Fruit fly (Drosophila melanogaster) whole organism, embryonic: ENCODE results near the gene Son.

ENCODE experiments used
- BEAF-32 ChIP-seq: fragments of 200-800 bp; sonication (Bioruptor generic); optimal IDR thresholded peaks from 3 replicates; lab custom pipeline; 2017; ENCODE audit warnings: missing biosample characterization, missing genetic modification characterization, mild to moderate bottlenecking, moderate library complexity, missing genetic modification reagents
- Bdp1 ChIP-seq: fragments of 200-800 bp; sonication (Bioruptor generic); optimal IDR thresholded peaks from 3 replicates; lab custom pipeline; 2016; ENCODE audit warnings: missing biosample characterization, missing genetic modification characterization
- CG10979 ChIP-seq: fragments of 200-800 bp; sonication (Bioruptor generic); optimal IDR thresholded peaks from 2 replicates; lab custom pipeline; 2018; ENCODE audit warnings: missing biosample characterization, mild to moderate bottlenecking, missing genetic modification characterization, moderate library complexity
- CG11456 ChIP-seq: fragments of 200-800 bp; sonication (Bioruptor generic); IDR thresholded peaks from 3 replicates; pipeline ENCODE4 v1.3.6; 2022; ENCODE audit warnings: missing biosample characterization, missing genetic modification characterization
- CG13775 ChIP-seq: fragments of 200-800 bp; sonication (Bioruptor generic); optimal IDR thresholded peaks from 3 replicates; lab custom pipeline; 2017; ENCODE audit warnings: missing biosample characterization, mild to moderate bottlenecking, missing genetic modification characterization
- CG14860 ChIP-seq: fragments of 200-800 bp; sonication (Bioruptor generic); IDR thresholded peaks from 3 replicates; pipeline ENCODE4 v1.3.6; 2022; ENCODE audit warnings: missing biosample characterization, missing genetic modification characterization; ENCODE audit not compliant: partially characterized antibody
- CG15514 ChIP-seq: fragments of 200-800 bp; sonication (Bioruptor generic); optimal IDR thresholded peaks from 3 replicates; lab custom pipeline; 2017; ENCODE audit warnings: missing biosample characterization, missing genetic modification characterization, mild to moderate bottlenecking, moderate library complexity, missing genetic modification reagents
- CG15696 ChIP-seq: fragments of 200-800 bp; sonication (Bioruptor generic); optimal IDR thresholded peaks from 2 replicates; lab custom pipeline; 2019; ENCODE audit warnings: missing biosample characterization, mild to moderate bottlenecking, missing genetic modification characterization, moderate library complexity
- CG1602 ChIP-seq: fragments of 200-800 bp; sonication (Bioruptor generic); optimal IDR thresholded peaks from 3 replicates; lab custom pipeline; 2016; ENCODE audit warnings: missing biosample characterization, missing genetic modification characterization
- CG16815 ChIP-seq: fragments of 200-800 bp; sonication (Bioruptor generic); optimal IDR thresholded peaks from 3 replicates; lab custom pipeline; 2017; ENCODE audit warnings: missing biosample characterization, mild to moderate bottlenecking, missing genetic modification characterization
- CG18476 ChIP-seq: fragments of 200-800 bp; sonication (Bioruptor generic); optimal IDR thresholded peaks from 2 replicates; lab custom pipeline; 2016; ENCODE audit warnings: missing biosample characterization, mild to moderate bottlenecking, missing genetic modification characterization
- CG18619 ChIP-seq: fragments of 200-800 bp; sonication (Bioruptor generic); optimal IDR thresholded peaks from 3 replicates; lab custom pipeline; 2017; ENCODE audit warnings: missing biosample characterization, mild to moderate bottlenecking, missing genetic modification characterization
- CG2889 ChIP-seq: fragments of 200-800 bp; sonication (Bioruptor generic); IDR thresholded peaks from 3 replicates; pipeline ENCODE4 v1.3.6; 2022; ENCODE audit warnings: missing biosample characterization, missing genetic modification characterization
- CG30431 ChIP-seq: fragments of 200-800 bp; sonication (Bioruptor generic); optimal IDR thresholded peaks from 2 replicates; lab custom pipeline; 2017; ENCODE audit warnings: missing biosample characterization, missing genetic modification characterization
- CG5180 ChIP-seq: fragments of 200-800 bp; sonication (Bioruptor generic); optimal IDR thresholded peaks from 3 replicates; lab custom pipeline; 2017; ENCODE audit warnings: missing biosample characterization, missing genetic modification characterization, mild to moderate bottlenecking, moderate library complexity, missing genetic modification reagents
- CG6254 ChIP-seq: fragments of 200-800 bp; sonication (Bioruptor generic); optimal IDR thresholded peaks from 3 replicates; lab custom pipeline; 2017; ENCODE audit warnings: mild to moderate bottlenecking, missing biosample characterization, missing genetic modification reagents, missing genetic modification characterization
- CG6813 ChIP-seq: fragments of 200-800 bp; sonication (Bioruptor generic); optimal IDR thresholded peaks from 2 replicates; lab custom pipeline; 2017; ENCODE audit warnings: missing biosample characterization, missing genetic modification characterization, mild to moderate bottlenecking, moderate library complexity, missing genetic modification reagents
- CG7745 ChIP-seq: fragments of 200-800 bp; sonication (Bioruptor generic); optimal IDR thresholded peaks from 2 replicates; lab custom pipeline; 2018; ENCODE audit warnings: missing biosample characterization, mild to moderate bottlenecking, missing genetic modification characterization, moderate library complexity
- CG7786 ChIP-seq: fragments of 200-800 bp; sonication (Bioruptor generic); optimal IDR thresholded peaks from 2 replicates; lab custom pipeline; 2016; ENCODE audit warnings: missing biosample characterization, missing genetic modification characterization
- CG7963 ChIP-seq: fragments of 200-800 bp; sonication (Bioruptor generic); IDR thresholded peaks from 3 replicates; pipeline ENCODE4 v1.3.6; 2022; ENCODE audit warnings: missing biosample characterization, missing genetic modification characterization; ENCODE audit not compliant: partially characterized antibody
- CG8478 ChIP-seq: fragments of >200 bp; optimal IDR thresholded peaks from 2 replicates; lab custom pipeline; 2018
- CG8944 ChIP-seq: fragments of 200-800 bp; sonication (Bioruptor generic); optimal IDR thresholded peaks from 3 replicates; lab custom pipeline; 2016; ENCODE audit warnings: missing biosample characterization, missing genetic modification characterization
- Camta ChIP-seq: fragments of 200-800 bp; sonication (Bioruptor generic); optimal IDR thresholded peaks from 2 replicates; lab custom pipeline; 2016; ENCODE audit warnings: missing biosample characterization, missing genetic modification characterization
- CkIIα-i1 ChIP-seq: fragments of 200-800 bp; sonication (Bioruptor generic); IDR thresholded peaks from 2 replicates; pipeline ENCODE4 v1.3.6; 2022; ENCODE audit warnings: missing biosample characterization, missing genetic modification characterization
- Dad ChIP-seq: fragments of 200-800 bp; sonication (Bioruptor generic); optimal IDR thresholded peaks from 3 replicates; lab custom pipeline; 2016; ENCODE audit warnings: missing biosample characterization, missing genetic modification characterization
- Fer2 ChIP-seq: fragments of 200-800 bp; sonication (Bioruptor generic); optimal IDR thresholded peaks from 2 replicates; lab custom pipeline; 2018; ENCODE audit warnings: missing biosample characterization, mild to moderate bottlenecking, missing genetic modification characterization, moderate library complexity
- Hey ChIP-seq: fragments of 200-800 bp; sonication (Bioruptor generic); optimal IDR thresholded peaks from 3 replicates; lab custom pipeline; 2018; ENCODE audit warnings: missing biosample characterization, mild to moderate bottlenecking, missing genetic modification characterization
- Hr3 ChIP-seq: fragments of 200-800 bp; sonication (Bioruptor generic); optimal IDR thresholded peaks from 3 replicates; lab custom pipeline; 2016; ENCODE audit warnings: missing biosample characterization, missing genetic modification characterization
- Lpt ChIP-seq: fragments of >200 bp; optimal IDR thresholded peaks from 2 replicates; lab custom pipeline; 2018; ENCODE audit warnings: missing biosample characterization, missing genetic modification characterization
- Nf-YB ChIP-seq: fragments of 200-800 bp; sonication (Bioruptor generic); optimal IDR thresholded peaks from 3 replicates; lab custom pipeline; 2019; ENCODE audit warnings: missing biosample characterization, mild to moderate bottlenecking, missing genetic modification characterization, moderate library complexity
- Nf-YC ChIP-seq: fragments of 200-800 bp; optimal IDR thresholded peaks from 3 replicates; lab custom pipeline; 2019; ENCODE audit warnings: missing biosample characterization, mild to moderate bottlenecking, missing genetic modification characterization, moderate library complexity
- abd-A ChIP-seq: fragments of 200-800 bp; sonication (Bioruptor generic); optimal IDR thresholded peaks from 3 replicates; lab custom pipeline; 2019; ENCODE audit warnings: missing biosample characterization, mild to moderate bottlenecking, missing genetic modification characterization, moderate library complexity
- aop ChIP-seq: fragments of 200-800 bp; sonication (Bioruptor generic); IDR thresholded peaks from 2 replicates; pipeline ENCODE4 v1.3.6; 2022; ENCODE audit warnings: missing biosample characterization, missing genetic modification characterization
- chm ChIP-seq: fragments of 200-800 bp; sonication (Bioruptor generic); IDR thresholded peaks from 2 replicates; pipeline ENCODE4 v1.3.6; 2022; ENCODE audit warnings: missing biosample characterization, missing genetic modification characterization
- ci ChIP-seq: fragments of 200-800 bp; sonication (Bioruptor generic); IDR thresholded peaks from 3 replicates; pipeline ENCODE4 v1.3.6; 2022; ENCODE audit warnings: missing biosample characterization, missing genetic modification characterization
- eyg ChIP-seq: fragments of 200-800 bp; sonication (Bioruptor generic); optimal IDR thresholded peaks from 3 replicates; lab custom pipeline; 2016; ENCODE audit warnings: missing biosample characterization, missing genetic modification characterization
- fd96Cb ChIP-seq: fragments of 200-800 bp; sonication (Bioruptor generic); optimal IDR thresholded peaks from 2 replicates; lab custom pipeline; 2018; ENCODE audit warnings: missing biosample characterization, mild to moderate bottlenecking, missing genetic modification characterization, moderate library complexity
- gce ChIP-seq: fragments of 200-800 bp; sonication (Bioruptor generic); IDR thresholded peaks from 3 replicates; pipeline ENCODE4 v1.3.6; 2022; ENCODE audit warnings: missing biosample characterization, missing genetic modification characterization
- gro ChIP-seq: fragments of 200-800 bp; sonication (Bioruptor generic); optimal IDR thresholded peaks from 2 replicates; lab custom pipeline; 2016; ENCODE audit warnings: missing biosample characterization, missing genetic modification characterization
- gsb ChIP-seq: fragments of 200-800 bp; sonication (Bioruptor generic); IDR thresholded peaks from 2 replicates; pipeline ENCODE4 v1.3.6; 2022; ENCODE audit warnings: missing biosample characterization, missing genetic modification characterization
- h ChIP-seq: fragments of >200 bp; optimal IDR thresholded peaks from 2 replicates; lab custom pipeline; 2017
- hth ChIP-seq: fragments of >200 bp; optimal IDR thresholded peaks from 2 replicates; lab custom pipeline; 2017; ENCODE audit warnings: inconsistent platforms
- jing ChIP-seq: fragments of 200-800 bp; sonication (Bioruptor generic); optimal IDR thresholded peaks from 2 replicates; lab custom pipeline; 2018; ENCODE audit warnings: missing biosample characterization, mild to moderate bottlenecking, missing genetic modification characterization
- kah ChIP-seq: fragments of 200-800 bp; sonication (Bioruptor generic); optimal IDR thresholded peaks from 2 replicates; lab custom pipeline; 2018; ENCODE audit warnings: missing biosample characterization, mild to moderate bottlenecking, missing genetic modification characterization
- phol ChIP-seq: fragments of 200-800 bp; sonication (Bioruptor generic); optimal IDR thresholded peaks from 3 replicates; lab custom pipeline; 2018; ENCODE audit warnings: missing biosample characterization, mild to moderate bottlenecking, missing genetic modification characterization, moderate library complexity
- pita ChIP-seq: fragments of 200-800 bp; sonication (Bioruptor generic); optimal IDR thresholded peaks from 2 replicates; lab custom pipeline; 2017; ENCODE audit warnings: missing biosample characterization, mild to moderate bottlenecking, missing genetic modification characterization
- shn ChIP-seq: fragments of 200-800 bp; sonication (Bioruptor generic); optimal IDR thresholded peaks from 3 replicates; lab custom pipeline; 2016; ENCODE audit warnings: missing biosample characterization, missing genetic modification characterization
- sqz ChIP-seq: fragments of 200-800 bp; sonication (Bioruptor generic); optimal IDR thresholded peaks from 3 replicates; lab custom pipeline; 2018; ENCODE audit warnings: missing biosample characterization, mild to moderate bottlenecking, missing genetic modification characterization
- ssp ChIP-seq: fragments of 200-800 bp; sonication (Bioruptor generic); IDR thresholded peaks from 2 replicates; pipeline ENCODE4 v1.3.6; 2022; ENCODE audit warnings: missing biosample characterization, missing genetic modification characterization
- usp ChIP-seq: fragments of >200 bp; optimal IDR thresholded peaks from 2 replicates; lab custom pipeline; 2017; ENCODE audit warnings: missing biosample characterization, missing genetic modification characterization
- zen2 ChIP-seq: fragments of 200-800 bp; sonication (Bioruptor generic); IDR thresholded peaks from 3 replicates; pipeline ENCODE4 v1.3.6; 2022; ENCODE audit warnings: missing biosample characterization, missing genetic modification characterization; ENCODE audit not compliant: partially characterized antibody

Son gene

dm6 chr3R:9559413-9560014 lies 18.3 kb upstream of the Son start, which contains the start of the genes AP-1mu and MBD-like (continued):
- TF ChIP-seq CG10979 (tag; lab: Kevin White, UChicago) (peak; percentile 45), ci (0 out of 3 replicates have a peak, but pooled peaks have one; percentile 41), chm (GFP tag; lab: Robert Waterston, UW) (0 out of 2 replicates have a peak, but pooled peaks have one; percentile 34), h (lab: Kevin White, UChicago) (no peak), Nf-YC (tag; lab: Kevin White, UChicago) (peak; percentile 62), zen2 (no peak), gro (GFP tag; lab: Kevin White, UChicago) (peak; percentile 65), CG30431 (GFP tag; lab: Kevin White, UChicago) (peak; percentile 31), Lpt (no peak), shn (peak; percentile 47), CG13775 (GFP tag; lab: Kevin White, UChicago) (peak; percentile 79), CG18476 (GFP tag; lab: Kevin White, UChicago) (peak; percentile 62), CG5180 (GFP tag; lab: Kevin White, UChicago) (no peak), kah (GFP tag; lab: Kevin White, UChicago) (no peak), Hey (tag; lab: Kevin White, UChicago) (no peak), Dad (peak; percentile 49), CG7963 (GFP tag; lab: Robert Waterston, UW) (no peak), gce (GFP tag; lab: Robert Waterston, UW) (no peak), hth (lab: Kevin White, UChicago) (no peak), CkIIα-i1 (GFP tag; lab: Robert Waterston, UW) (no peak), usp (GFP tag; lab: Kevin White, UChicago) (no peak), CG7786 (peak; percentile 60), CG15514 (peak; percentile 66), CG15696 (tag; lab: Kevin White, UChicago) (peak; percentile 57), eyg (peak; percentile 19), CG7745 (no peak), CG18619 (GFP tag; lab: Kevin White, UChicago) (peak; percentile 66), aop (GFP tag; lab: Robert Waterston, UW) (no peak), CG8478 (lab: Kevin White, UChicago) (no peak), CG16815 (GFP tag; lab: Kevin White, UChicago) (peak; percentile 39), CG8944 (GFP tag; lab: Kevin White, UChicago) (peak; percentile 63), phol (tag; lab: Kevin White, UChicago) (peak; percentile 75), Nf-YB (GFP tag; lab: Kevin White, UChicago) (peak; percentile 18), CG2889 (GFP tag; lab: Robert Waterston, UW) (0 out of 3 replicates have a peak, but pooled peaks have one; percentile 52), Fer2 (peak; percentile 11), CG6254 (GFP tag; lab: Kevin White, UChicago) (no peak), Hr3 (GFP tag; lab: Kevin White, UChicago) (peak; percentile 66), sqz (GFP tag; lab: Kevin White, UChicago) (no peak), CG14860 (GFP tag; lab: Robert Waterston, UW) (no peak), jing (no peak), CG1602 (GFP tag; lab: Kevin White, UChicago) (peak; percentile 73), abd-A (tag; lab: Kevin White, UChicago) (no peak), BEAF-32 (peak; percentile 64), ssp (peak; percentile 35; the same call in 1 of the 2 replicates), gsb (GFP tag; lab: Robert Waterston, UW) (no peak), CG11456 (peak; percentile 66; the same call in 2 of the 3 replicates), pita (GFP tag; lab: Kevin White, UChicago) (no peak), fd96Cb (tag; lab: Kevin White, UChicago) (peak; percentile 26), Camta (GFP tag; lab: Kevin White, UChicago) (peak; percentile 74), Bdp1 (GFP tag; lab: Kevin White, UChicago) (peak; percentile 64), CG6813 (GFP tag; lab: Kevin White, UChicago) (no peak)
